Worm (Caenorhabditis elegans) whole organism, young adult: ENCODE data around the gene T13C5.7.

Source experiments
- B0261.1 ChIP-seq: sonication (generic microtip); optimal IDR thresholded peaks from 2 replicates; lab custom pipeline; 2016; ENCODE audit warnings: mild to moderate bottlenecking, missing genetic modification characterization, moderate library complexity, missing compliant biosample characterization
- B0336.3 ChIP-seq: fragments of 200-800 bp; sonication (Bioruptor generic); IDR thresholded peaks from 2 replicates; pipeline ENCODE4 v1.3.6; 2022; ENCODE audit warnings: missing genetic modification characterization, missing compliant biosample characterization
- D2030.7 ChIP-seq: fragments of 200-800 bp; sonication (Bioruptor generic); IDR thresholded peaks from 2 replicates; pipeline ENCODE4 v1.3.6; 2022; ENCODE audit warnings: missing genetic modification reagents, missing genetic modification characterization, missing compliant biosample characterization
- F22D6.2 ChIP-seq: sonication (generic microtip); optimal IDR thresholded peaks from 2 replicates; lab custom pipeline; 2016; ENCODE audit warnings: mild to moderate bottlenecking, missing genetic modification characterization, missing compliant biosample characterization
- F55B11.4 ChIP-seq: sonication (generic microtip); optimal IDR thresholded peaks from 2 replicates; lab custom pipeline; 2016; ENCODE audit warnings: missing compliant biosample characterization, missing genetic modification characterization, borderline replicate concordance; ENCODE audit not compliant: insufficient read depth
- F57A8.1 ChIP-seq: fragments of 200-800 bp; sonication (Bioruptor generic); optimal IDR thresholded peaks from 2 replicates; lab custom pipeline; 2018; ENCODE audit warnings: mild to moderate bottlenecking, missing genetic modification characterization, moderate library complexity, missing compliant biosample characterization
- F57C9.4 ChIP-seq: sonication (generic microtip); optimal IDR thresholded peaks from 2 replicates; lab custom pipeline; 2017; ENCODE audit warnings: mild to moderate bottlenecking, missing genetic modification characterization, missing compliant biosample characterization
- K11D2.4 ChIP-seq: fragments of 200-800 bp; sonication (Bioruptor generic); IDR thresholded peaks from 2 replicates; pipeline ENCODE4 v1.3.6; 2022; ENCODE audit warnings: missing genetic modification reagents, missing genetic modification characterization, missing compliant biosample characterization
- T07F8.4 ChIP-seq: sonication (generic microtip); optimal IDR thresholded peaks from 2 replicates; lab custom pipeline; 2016; ENCODE audit warnings: mild to moderate bottlenecking, missing genetic modification characterization, moderate library complexity, missing compliant biosample characterization
- Y67H2A.10 ChIP-seq: fragments of 200-800 bp; sonication (Bioruptor generic); conservative IDR thresholded peaks from 2 replicates; pipeline ENCODE4 v1.3.6; 2022; ENCODE audit warnings: missing genetic modification reagents, missing genetic modification characterization, missing compliant biosample characterization
- Y95B8A.8 ChIP-seq: fragments of 200-800 bp; sonication (Bioruptor generic); IDR thresholded peaks from 2 replicates; pipeline ENCODE4 v1.3.6; 2022; ENCODE audit warnings: missing genetic modification reagents, missing genetic modification characterization, missing compliant biosample characterization
- akir-1 ChIP-seq: fragments of 200-800 bp; sonication (Bioruptor generic); optimal IDR thresholded peaks from 2 replicates; lab custom pipeline; 2018; ENCODE audit warnings: mild to moderate bottlenecking, missing genetic modification characterization, moderate library complexity, missing compliant biosample characterization
- ama-1 ChIP-seq, 3 experiments: fragments of 150-350 bp in 1 of 3; sonication (generic microtip) in 2 of 3; optimal IDR thresholded peaks; 2 replicates each; lab custom pipeline; 2014 to 2018; ENCODE audit warnings: missing biosample characterization in 2 of 3, missing genetic modification characterization in 2 of 3, missing genetic modification reagents in 2 of 3
- atf-7 ChIP-seq: sonication (generic microtip); optimal IDR thresholded peaks from 2 replicates; lab custom pipeline; 2017; ENCODE audit warnings: mild to moderate bottlenecking, missing genetic modification characterization, missing compliant biosample characterization
- attf-6 ChIP-seq: fragments of 200-800 bp; sonication (Bioruptor generic); IDR thresholded peaks from 2 replicates; pipeline ENCODE4 v1.3.6; 2022; ENCODE audit warnings: missing genetic modification reagents, missing genetic modification characterization, missing compliant biosample characterization
- ceh-100 ChIP-seq: fragments of 200-800 bp; sonication (Bioruptor generic); IDR thresholded peaks from 2 replicates; pipeline ENCODE4 v1.3.6; 2022; ENCODE audit warnings: missing genetic modification reagents, missing genetic modification characterization, missing compliant biosample characterization
- ceh-27 ChIP-seq: fragments of 200-800 bp; sonication (Bioruptor generic); optimal IDR thresholded peaks from 2 replicates; lab custom pipeline; 2018; ENCODE audit warnings: mild to moderate bottlenecking, missing genetic modification characterization, moderate library complexity, missing compliant biosample characterization
- dpff-1 ChIP-seq: sonication (generic microtip); optimal IDR thresholded peaks from 2 replicates; lab custom pipeline; 2017; ENCODE audit warnings: mild to moderate bottlenecking, missing genetic modification characterization, missing compliant biosample characterization
- egrh-3 ChIP-seq: fragments of 200-800 bp; sonication (Bioruptor generic); IDR thresholded peaks from 2 replicates; pipeline ENCODE4 v1.3.6; 2022; ENCODE audit warnings: missing genetic modification reagents, missing genetic modification characterization, missing compliant biosample characterization
- ekl-4 ChIP-seq: fragments of 200-800 bp; sonication (Bioruptor generic); IDR thresholded peaks from 2 replicates; pipeline ENCODE4 v1.3.6; 2022; ENCODE audit warnings: missing genetic modification reagents, missing genetic modification characterization, missing compliant biosample characterization
- gei-17 ChIP-seq: fragments of 200-800 bp; sonication (Bioruptor generic); optimal IDR thresholded peaks from 2 replicates; lab custom pipeline; 2018; ENCODE audit warnings: mild to moderate bottlenecking, missing genetic modification characterization, missing compliant biosample characterization
- hsf-1 ChIP-seq: fragments of 200-800 bp; sonication (Bioruptor generic); IDR thresholded peaks from 2 replicates; pipeline ENCODE4 v1.3.6; 2022; ENCODE audit warnings: missing genetic modification reagents, missing genetic modification characterization, missing compliant biosample characterization
- let-607 ChIP-seq, 2 experiments: fragments of 200-800 bp in 1 of 2; sonication (Bioruptor generic) in 1 of 2; sonication (generic microtip) in 1 of 2; optimal IDR thresholded peaks; 2 replicates each; lab custom pipeline; 2016 to 2018; ENCODE audit warnings: mild to moderate bottlenecking in 2 of 2, missing compliant biosample characterization in 2 of 2, missing genetic modification characterization in 2 of 2, moderate library complexity in 2 of 2, missing genotype in 1 of 2
- lin-26 ChIP-seq: fragments of 200-800 bp; sonication (Bioruptor generic); IDR thresholded peaks from 2 replicates; pipeline ENCODE4 v1.3.6; 2022; ENCODE audit warnings: missing genetic modification reagents, missing genetic modification characterization, missing compliant biosample characterization
- lin-35 ChIP-seq, 3 experiments: fragments of 150-350 bp in 2 of 3; sonication (generic microtip) in 1 of 3; optimal IDR thresholded peaks; 2 replicates each; lab custom pipeline; 2014 to 2018; ENCODE audit warnings: missing biosample characterization in 3 of 3, missing genetic modification characterization in 3 of 3, missing genetic modification reagents in 3 of 3
- lsl-1 ChIP-seq: fragments of 200-800 bp; sonication (Bioruptor generic); optimal IDR thresholded peaks from 2 replicates; lab custom pipeline; 2018; ENCODE audit warnings: mild to moderate bottlenecking, missing genetic modification characterization, moderate library complexity, missing compliant biosample characterization
- lsy-27 ChIP-seq: sonication (generic microtip); optimal IDR thresholded peaks from 2 replicates; lab custom pipeline; 2017; ENCODE audit warnings: missing genetic modification characterization, mild to moderate bottlenecking, missing compliant biosample characterization, antibody characterized with exemption, missing genotype, borderline replicate concordance; ENCODE audit not compliant: insufficient read depth
- madf-10 ChIP-seq: sonication (generic microtip); optimal IDR thresholded peaks from 2 replicates; lab custom pipeline; 2016; ENCODE audit warnings: mild to moderate bottlenecking, missing genetic modification characterization, missing compliant biosample characterization
- pha-4 ChIP-seq: fragments of 150-350 bp; sonication (generic microtip); optimal IDR thresholded peaks from 2 replicates; lab custom pipeline; 2014; ENCODE audit warnings: missing biosample characterization, missing genetic modification reagents, missing genetic modification characterization
- sea-2 ChIP-seq: fragments of 200-800 bp; sonication (Bioruptor generic); IDR thresholded peaks from 2 replicates; pipeline ENCODE4 v1.3.6; 2022; ENCODE audit warnings: missing genetic modification characterization, missing compliant biosample characterization
- somi-1 ChIP-seq: fragments of 200-800 bp; sonication (Bioruptor generic); optimal IDR thresholded peaks from 2 replicates; lab custom pipeline; 2018; ENCODE audit warnings: mild to moderate bottlenecking, missing genetic modification characterization, missing compliant biosample characterization
- tbp1 ChIP-seq: fragments of 200-800 bp; sonication (Bioruptor generic); optimal IDR thresholded peaks from 2 replicates; lab custom pipeline; 2018; ENCODE audit warnings: mild to moderate bottlenecking, missing genetic modification characterization, missing compliant biosample characterization
- zfh-2 ChIP-seq: fragments of 200-800 bp; sonication (Bioruptor generic); conservative IDR thresholded peaks from 2 replicates; pipeline ENCODE4 v1.3.6; 2022; ENCODE audit warnings: missing genetic modification reagents, missing genetic modification characterization, missing compliant biosample characterization
- ztf-18 ChIP-seq: sonication (generic microtip); optimal IDR thresholded peaks from 2 replicates; lab custom pipeline; 2016; ENCODE audit warnings: missing genotype, mild to moderate bottlenecking, missing genetic modification characterization, missing compliant biosample characterization

The T13C5.7 gene

ce11 chrX:6157411-6157916 is 22.9 kb upstream of the T13C5.7 start:
- TF ChIP-seq sea-2 (GFP tag; lab: Robert Waterston, UW) (no peak), lsl-1 (GFP tag; lab: Kevin White, UChicago) (no peak), B0336.3 (GFP tag; lab: Robert Waterston, UW) (no peak), let-607 (tag; optimal IDR thresholded peaks at IDR 0.05; lab: Kevin White, UChicago) (no peak), pha-4 (tag; lab: Kevin White, UChicago) (no peak)
- TF ChIP-seq, all 124 proteins: peak for 0

ce11 chrX:6159562-6159961 is 20.8 kb upstream of the T13C5.7 start:
- TF ChIP-seq gei-17 (GFP tag; lab: Kevin White, UChicago) (no peak), attf-6 (no peak), T07F8.4 (tag; lab: Kevin White, UChicago) (no peak), F55B11.4 (tag; lab: Kevin White, UChicago) (no peak), hsf-1 (no peak), B0261.1 (no peak), somi-1 (GFP tag; lab: Kevin White, UChicago) (no peak), ceh-27 (GFP tag; lab: Kevin White, UChicago) (no peak), tbp1 (GFP tag; lab: Kevin White, UChicago) (no peak), akir-1 (GFP tag; lab: Kevin White, UChicago) (no peak), dpff-1 (no peak), F57A8.1 (GFP tag; lab: Kevin White, UChicago) (no peak), lin-26 (GFP tag; lab: Robert Waterston, UW) (no peak), F22D6.2 (tag; lab: Kevin White, UChicago) (no peak), sea-2 (GFP tag; lab: Robert Waterston, UW) (no peak)

ce11 chrX:6160427-6160826 is 20.0 kb upstream of the T13C5.7 start, which contains the start of gene odd-2:
TSS of gene odd-2 (minus strand) at chrX:6160527.
- no peak for TF ChIP-seq ekl-4 (GFP tag; lab: Robert Waterston, UW)
- no peak for TF ChIP-seq D2030.7 (GFP tag; lab: Robert Waterston, UW)
- TF ChIP-seq Y95B8A.8, result no peak
- no peak for TF ChIP-seq let-607 (tag; optimal IDR thresholded peaks at IDR 0.05; lab: Kevin White, UChicago)
- no peak for TF ChIP-seq attf-6
- TF ChIP-seq lin-35 (GFP tag; optimal IDR thresholded peaks at IDR 0.05; lab: Kevin White, UChicago), result no peak
- TF ChIP-seq madf-10 (tag; lab: Kevin White, UChicago), result no peak
- no peak for TF ChIP-seq atf-7 (tag; lab: Kevin White, UChicago)
- TF ChIP-seq lsy-27 (tag; lab: Kevin White, UChicago), result no peak
- no peak for TF ChIP-seq ztf-18 (tag; lab: Kevin White, UChicago)
- TF ChIP-seq ama-1 (optimal IDR thresholded peaks at IDR 0.05; lab: Kevin White, UChicago), result no peak
- TF ChIP-seq ama-1 (GFP tag; optimal IDR thresholded peaks at IDR 0.05; lab: Kevin White, UChicago), result no peak
- TF ChIP-seq pha-4 (tag; lab: Kevin White, UChicago), result no peak
- TF ChIP-seq zfh-2 (GFP tag; lab: Robert Waterston, UW), result no peak
- no peak for TF ChIP-seq F22D6.2 (tag; lab: Kevin White, UChicago)
- no peak for TF ChIP-seq ceh-100 (GFP tag; lab: Robert Waterston, UW)
- TF ChIP-seq F57C9.4 (tag; lab: Kevin White, UChicago), result no peak
- no peak for TF ChIP-seq B0261.1
- no peak for TF ChIP-seq K11D2.4 (GFP tag; lab: Robert Waterston, UW)

- no peak for TF ChIP-seq Y67H2A.10 (GFP tag; lab: Robert Waterston, UW)
- TF ChIP-seq zfh-2 (GFP tag; lab: Robert Waterston, UW), result peak; percentile 72
- peak; percentile 27; the same call in 1 of the 2 replicates for TF ChIP-seq egrh-3 (GFP tag; lab: Robert Waterston, UW)
Measured at ce11 chrX:6162037-6162436, 18.4 kb upstream of the T13C5.7 start.
